Worm (Caenorhabditis elegans) whole organism, L2 larva: ENCODE results near the gene grd-9.

Experiments
- alr-1 ChIP-seq: fragments of 150-350 bp; optimal IDR thresholded peaks from 2 replicates; lab custom pipeline; 2014; ENCODE audit warnings: missing biosample characterization, missing genetic modification characterization
- aly-2 ChIP-seq: fragments of 150-350 bp; optimal IDR thresholded peaks from 2 replicates; lab custom pipeline; 2014; ENCODE audit warnings: missing biosample characterization, missing genetic modification characterization
- ama-1 ChIP-seq: fragments of 150-350 bp; optimal IDR thresholded peaks from 2 replicates; lab custom pipeline; 2018; ENCODE audit warnings: inconsistent platforms
- ceh-82 ChIP-seq: fragments of 150-350 bp; optimal IDR thresholded peaks from 2 replicates; lab custom pipeline; 2014; ENCODE audit warnings: missing biosample characterization, missing genetic modification characterization
- egl-27 ChIP-seq: sonication (generic microtip); optimal IDR thresholded peaks from 3 replicates; lab custom pipeline; 2017; ENCODE audit warnings: missing biosample characterization, missing genetic modification reagents, missing genetic modification characterization
- elt-3 ChIP-seq: sonication (generic microtip); optimal IDR thresholded peaks from 2 replicates; lab custom pipeline; 2017; ENCODE audit warnings: missing biosample characterization, missing genetic modification characterization
- lsy-2 ChIP-seq, 2 experiments: fragments of 150-350 bp in 1 of 2; sonication (generic microtip) in 1 of 2; optimal IDR thresholded peaks; 2 replicates each; lab custom pipeline; 2014 to 2017; ENCODE audit warnings: missing biosample characterization in 2 of 2, missing genetic modification characterization in 2 of 2
- mdl-1 ChIP-seq, 2 experiments: fragments of 150-350 bp in 1 of 2; sonication (generic microtip) in 1 of 2; optimal IDR thresholded peaks; 2 replicates each; lab custom pipeline; 2017; ENCODE audit warnings: missing biosample characterization in 2 of 2, missing genetic modification characterization in 2 of 2
- nhr-25 ChIP-seq: fragments of 150-350 bp; sonication (generic microtip); optimal IDR thresholded peaks from 3 replicates; lab custom pipeline; 2014; ENCODE audit warnings: missing biosample characterization, missing genetic modification characterization
- skn-1 ChIP-seq: sonication (generic microtip); optimal IDR thresholded peaks from 2 replicates; lab custom pipeline; 2017; ENCODE audit warnings: missing biosample characterization, missing genetic modification characterization
- snpc-4 ChIP-seq: fragments of 150-350 bp; optimal IDR thresholded peaks from 2 replicates; lab custom pipeline; 2014; ENCODE audit warnings: missing biosample characterization, missing genetic modification characterization
- unc-62 ChIP-seq: fragments of 150-350 bp; optimal IDR thresholded peaks from 2 replicates; lab custom pipeline; 2014; ENCODE audit warnings: missing biosample characterization, missing genetic modification reagents, missing genetic modification characterization
- zag-1 ChIP-seq: fragments of 150-350 bp; optimal IDR thresholded peaks from 2 replicates; lab custom pipeline; 2014; ENCODE audit warnings: missing biosample characterization, missing genetic modification characterization
- ztf-4 ChIP-seq: fragments of 150-350 bp; optimal IDR thresholded peaks from 2 replicates; lab custom pipeline; 2014; ENCODE audit warnings: missing biosample characterization, missing genetic modification characterization

- no peak for TF ChIP-seq aly-2
- no peak for TF ChIP-seq elt-3 (tag; lab: Kevin White, UChicago)
- TF ChIP-seq unc-62 (GFP tag; lab: Kevin White, UChicago), result no peak
- no peak for TF ChIP-seq ceh-82
- TF ChIP-seq egl-27 (tag; lab: Kevin White, UChicago), result no peak
- TF ChIP-seq zag-1, result no peak
- no peak for TF ChIP-seq lsy-2 (tag; optimal IDR thresholded peaks at IDR 0.05; lab: Kevin White, UChicago)
- no peak for TF ChIP-seq ztf-4 (tag; lab: Kevin White, UChicago)
- TF ChIP-seq nhr-25 (tag; lab: Kevin White, UChicago), result no peak
- no peak for TF ChIP-seq ama-1 (lab: Kevin White, UChicago)
- no peak for TF ChIP-seq snpc-4 (tag; lab: Kevin White, UChicago)
- TF ChIP-seq mdl-1 (tag; optimal IDR thresholded peaks at IDR 0.05; lab: Kevin White, UChicago), result no peak
- TF ChIP-seq alr-1 (tag; lab: Kevin White, UChicago), result no peak
- TF ChIP-seq skn-1 (tag; lab: Kevin White, UChicago), result no peak
These were observed 26.6 kb downstream of the grd-9 start for ce11 chrV:5921761-5922160.
